Fruit fly (Drosophila melanogaster) S2 (cell line): ENCODE results near the gene AP-1gamma.

Experiments
- CG8478 ChIP-seq: fragments of >200 bp; optimal IDR thresholded peaks from 2 replicates; lab custom pipeline; 2018
- CTCF ChIP-seq, 2 experiments: fragments of >200 bp; optimal IDR thresholded peaks; 2 replicates each; lab custom pipeline; 2018

DNA sequence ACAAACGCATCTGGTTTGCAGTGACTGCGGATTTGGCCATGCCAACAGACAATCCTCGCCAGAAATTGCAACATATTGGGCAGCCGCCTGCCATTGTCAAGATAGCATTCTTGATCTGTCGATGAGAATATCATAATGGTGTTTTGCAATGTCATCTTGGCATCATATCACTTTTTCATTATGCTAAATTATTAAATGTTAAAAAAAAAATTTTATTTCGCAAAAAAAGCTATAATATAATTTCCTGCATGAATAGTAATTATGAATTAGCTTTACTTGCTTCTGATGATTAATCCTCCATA is 18.5 kb upstream of the AP-1gamma start:
- TF ChIP-seq CG8478 (lab: Kevin White, UChicago) (no peak), CTCF (optimal IDR thresholded peaks at IDR 0.05; lab: Kevin White, UChicago) (no peak)
